Fruit fly (Drosophila melanogaster): ENCODE results near the gene CG7878.

The CG7878 gene

dm6 chr3R:8113833-8114673, 8.5 kb upstream of the CG7878 start:
- TF ChIP-seq CTCF (optimal IDR thresholded peaks at IDR 0.05): no peak
- TF ChIP-seq CG8478 (optimal IDR thresholded peaks at IDR 0.05): no peak

DNA sequence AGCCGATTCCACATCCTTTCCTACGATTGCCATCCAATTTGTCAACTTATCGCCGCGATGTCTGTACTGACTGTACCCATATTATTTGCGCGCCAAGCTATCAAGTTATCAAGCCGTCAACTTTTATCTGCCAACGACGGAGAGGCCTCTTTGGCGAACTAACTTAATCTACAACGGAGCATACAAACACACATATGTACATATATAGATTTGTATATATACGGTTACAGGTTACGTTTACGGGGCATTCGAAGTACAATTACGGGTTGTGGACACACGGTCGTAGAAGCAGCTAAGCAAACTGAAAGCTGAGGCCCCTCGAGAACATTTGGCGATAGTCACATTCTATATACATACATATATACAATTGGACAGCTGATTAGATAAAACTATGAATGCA, 7.3 kb upstream of the CG7878 start:
- no peak for TF ChIP-seq CG8478 (optimal IDR thresholded peaks at IDR 0.05)
- TF ChIP-seq CTCF (optimal IDR thresholded peaks at IDR 0.05): no peak

dm6 chr3R:8115951-8116611, 6.4 kb upstream of the CG7878 start:
- TF ChIP-seq CTCF (optimal IDR thresholded peaks at IDR 0.05) (no peak), CG8478 (optimal IDR thresholded peaks at IDR 0.05) (no peak)

DNA sequence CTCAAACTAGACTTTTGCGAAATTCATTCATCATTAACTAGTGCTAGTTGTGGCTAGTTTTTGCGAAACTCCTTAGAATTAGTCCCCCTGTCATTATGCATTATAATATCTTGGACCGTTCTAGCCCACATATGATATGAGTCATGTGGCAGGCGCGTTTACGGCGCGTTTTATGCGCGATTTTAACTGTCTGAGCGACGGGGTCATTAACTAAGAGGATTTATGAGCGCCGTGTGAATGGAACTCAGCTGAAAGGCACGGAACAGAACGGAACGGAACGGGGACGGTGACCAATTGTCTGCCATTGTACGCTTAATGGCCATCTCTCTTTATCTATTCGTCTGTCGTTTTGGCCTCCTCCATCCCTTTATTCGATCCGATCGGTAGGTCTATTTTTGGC, 4.5 kb upstream of the CG7878 start:
- no peak for TF ChIP-seq CG8478 (optimal IDR thresholded peaks at IDR 0.05)
- no peak for TF ChIP-seq CTCF (optimal IDR thresholded peaks at IDR 0.05)

DNA sequence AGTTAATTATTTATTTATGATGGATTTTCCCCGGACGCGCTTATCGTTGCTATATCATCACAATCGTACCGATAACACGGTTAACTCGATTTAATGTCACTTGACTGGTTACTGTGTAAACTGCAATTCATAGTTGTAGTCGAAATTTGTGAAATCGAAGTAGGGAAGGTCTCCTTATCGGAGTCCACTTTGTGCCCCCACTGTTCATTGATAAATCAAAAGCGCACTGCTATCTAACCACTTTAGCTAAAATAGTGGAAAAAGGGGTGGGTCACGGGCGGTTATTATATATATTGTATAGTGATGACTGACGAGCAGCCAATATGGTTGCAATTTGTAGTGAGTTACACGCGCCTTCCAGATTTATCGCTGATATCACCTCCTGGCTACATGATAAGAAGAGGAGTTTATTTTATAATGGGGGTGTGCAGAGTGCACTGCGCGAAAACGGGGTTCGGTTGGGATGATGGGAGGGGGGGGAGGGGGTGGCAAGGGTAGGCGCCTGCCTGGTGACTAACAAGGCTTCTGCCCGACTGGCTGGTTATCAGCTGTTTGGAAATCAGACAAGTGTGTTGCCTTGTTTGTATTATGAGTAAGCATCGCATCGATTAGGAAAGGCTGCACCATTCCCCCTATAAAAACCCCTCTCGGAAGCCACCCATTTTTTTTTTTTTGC, 3.6 kb upstream of the CG7878 start:
- TF ChIP-seq CG8478 (optimal IDR thresholded peaks at IDR 0.05): no peak
- TF ChIP-seq CTCF (optimal IDR thresholded peaks at IDR 0.05): no peak

dm6 chr3R:8119457-8120337, 2.8 kb upstream of the CG7878 start:
- no peak for TF ChIP-seq CTCF (optimal IDR thresholded peaks at IDR 0.05)
- TF ChIP-seq CG8478 (optimal IDR thresholded peaks at IDR 0.05): no peak

DNA sequence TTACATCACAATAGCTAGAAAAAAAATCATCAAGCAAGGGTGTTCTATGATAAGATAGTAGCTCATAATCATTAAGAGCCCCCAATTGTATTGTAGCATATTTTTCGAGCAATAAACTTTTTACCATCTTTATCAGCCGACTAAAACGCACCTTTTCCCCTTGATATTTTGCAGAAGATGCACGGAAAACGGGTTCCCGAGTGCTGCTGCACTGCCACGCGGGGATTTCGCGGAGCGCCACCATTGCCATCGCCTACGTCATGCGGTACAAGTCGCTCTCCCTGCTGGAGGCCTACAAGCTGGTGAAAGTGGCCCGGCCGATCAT, 2.2 kb upstream of the CG7878 start:
- TF ChIP-seq CTCF (optimal IDR thresholded peaks at IDR 0.05) (no peak), CG8478 (optimal IDR thresholded peaks at IDR 0.05) (no peak)

dm6 chr3R:8126316-8127150, 4.0 kb downstream of the CG7878 start, which contains the start of the genes CG9667 and Arl8:
Gene CG9667, minus strand, starts transcription at chr3R:8126357.
Gene Arl8, plus strand, starts transcription at chr3R:8126605.
- TF ChIP-seq CTCF (optimal IDR thresholded peaks at IDR 0.05) (no peak), CG8478 (optimal IDR thresholded peaks at IDR 0.05) (no peak)

DNA sequence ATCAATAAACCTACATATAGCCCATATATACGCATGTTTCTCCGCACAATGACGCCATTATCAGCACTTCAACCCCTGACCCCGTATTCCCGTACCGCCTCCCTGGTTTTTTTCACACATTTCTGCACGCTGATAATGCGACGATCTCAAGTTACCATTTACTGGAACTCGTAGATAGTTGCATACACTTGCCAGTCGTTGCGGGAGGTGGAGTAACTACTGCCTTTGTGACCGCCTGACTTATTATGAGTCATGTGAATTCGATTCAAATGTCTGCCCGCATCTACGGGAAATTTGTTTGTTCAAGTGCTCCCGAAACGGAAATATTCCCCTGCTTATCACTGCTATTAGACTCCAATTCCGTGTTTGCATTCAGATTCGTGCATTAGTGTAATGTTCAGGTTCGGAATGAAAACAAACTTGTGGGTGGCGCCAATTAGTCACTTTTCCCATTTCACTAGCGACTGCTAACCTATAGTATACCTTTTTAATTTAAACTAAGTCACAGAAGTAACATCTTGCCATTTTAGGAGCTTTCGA, 4.7 kb downstream of the CG7878 start:
- TF ChIP-seq CG8478 (optimal IDR thresholded peaks at IDR 0.05) (no peak), CTCF (optimal IDR thresholded peaks at IDR 0.05) (no peak)

dm6 chr3R:8132398-8132797, 9.9 kb downstream of the CG7878 start:
- TF ChIP-seq CG8478 (optimal IDR thresholded peaks at IDR 0.05) (no peak), CTCF (optimal IDR thresholded peaks at IDR 0.05) (no peak)

DNA sequence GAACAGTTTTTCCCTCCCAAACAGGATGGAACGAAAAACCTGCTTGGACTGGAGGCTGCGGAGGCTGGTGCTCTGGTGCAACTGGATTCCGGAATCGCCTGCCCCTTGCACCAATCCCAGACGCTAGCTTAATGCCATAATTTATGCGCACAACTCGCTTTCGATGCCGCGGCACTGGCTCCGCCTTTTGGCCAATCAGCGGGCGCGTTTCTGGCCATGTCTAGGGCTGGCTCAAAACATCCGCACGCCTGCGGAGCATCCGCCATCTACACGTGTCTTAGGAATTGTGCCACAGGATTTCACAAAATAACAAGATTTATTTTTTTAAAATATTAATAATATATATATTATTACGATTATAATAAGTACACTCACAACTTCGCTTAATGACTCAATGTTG, 12.0 kb downstream of the CG7878 start:
- TF ChIP-seq CG8478 (optimal IDR thresholded peaks at IDR 0.05) (no peak), CTCF (optimal IDR thresholded peaks at IDR 0.05) (no peak)

DNA sequence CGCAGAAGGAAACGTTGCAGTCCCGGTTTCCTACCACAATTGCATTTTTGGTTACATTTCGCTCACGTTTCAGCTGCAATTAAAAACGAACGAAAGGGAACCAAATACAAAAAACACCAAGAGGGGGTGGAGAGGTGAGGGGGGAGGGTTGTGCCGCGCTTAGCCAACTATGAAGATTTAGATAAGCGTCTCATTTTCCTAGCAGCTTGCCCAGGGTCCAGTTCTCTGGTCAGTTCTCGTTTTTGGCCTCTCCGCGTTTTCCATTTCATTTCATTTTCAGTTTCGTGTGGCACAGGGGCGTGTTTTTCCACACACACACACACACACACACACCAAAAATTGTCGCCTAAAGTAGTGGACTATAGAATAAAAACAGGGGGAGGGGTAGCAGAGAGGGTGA, 15.6 kb downstream of the CG7878 start:
- TF ChIP-seq CTCF (optimal IDR thresholded peaks at IDR 0.05) (no peak), CG8478 (optimal IDR thresholded peaks at IDR 0.05) (no peak)

- TF ChIP-seq CTCF (optimal IDR thresholded peaks at IDR 0.05) (no peak), CG8478 (optimal IDR thresholded peaks at IDR 0.05) (no peak)
Observed at dm6 chr3R:8139326-8139725, 16.8 kb downstream of the CG7878 start.
